Worm (Caenorhabditis elegans): ENCODE measurements around the gene F08G12.1.

DNA sequence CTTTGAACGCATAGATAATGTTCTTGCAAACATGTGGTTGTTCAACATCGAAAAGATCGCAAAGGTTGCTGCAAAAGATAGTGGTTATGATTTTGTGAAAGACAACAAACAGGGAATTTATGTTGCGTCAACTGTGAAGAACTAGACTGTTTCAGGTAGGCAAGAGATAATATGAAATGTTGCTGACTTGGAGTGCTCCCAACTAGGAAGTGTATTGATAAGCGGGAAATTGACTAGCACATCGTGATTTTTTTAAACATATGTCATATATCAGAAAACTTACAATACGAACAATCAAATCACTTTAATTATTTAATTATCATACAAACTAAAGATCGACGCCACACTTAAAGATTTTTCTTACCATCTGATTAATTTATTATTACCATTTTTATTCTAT lies 17.6 kb upstream of the F08G12.1 start:
- no peak for TF ChIP-seq set-16 (GFP tag; IDR thresholded peaks at IDR 0.05)
- TF ChIP-seq unc-62 (GFP tag; optimal IDR thresholded peaks at IDR 0.05 in 1 of 2) = no peak
- no peak for TF ChIP-seq unc-62 (tag; optimal IDR thresholded peaks at IDR 0.05)

All from whole organism, L4 larva.